Worm (Caenorhabditis elegans) whole organism, midembryonic: Measurements from ENCODE around the gene Y54G11A.7.

Experiments
- T22C8.4 ChIP-seq: fragments of 200-800 bp; sonication (Bioruptor generic); IDR thresholded peaks from 2 replicates; pipeline ENCODE4 v1.3.6; 2022; ENCODE audit warnings: missing genetic modification characterization, missing compliant biosample characterization
- cog-1 ChIP-seq: sonication (generic microtip); optimal IDR thresholded peaks from 2 replicates; lab custom pipeline; 2016; ENCODE audit warnings: missing genetic modification characterization, missing compliant biosample characterization
- flt-1 ChIP-seq: fragments of 200-800 bp; sonication (Bioruptor generic); IDR thresholded peaks from 2 replicates; pipeline ENCODE4 v1.3.6; 2022; ENCODE audit warnings: missing genetic modification characterization, missing compliant biosample characterization
- ztf-23 ChIP-seq: fragments of 200-800 bp; sonication (Bioruptor generic); IDR thresholded peaks from 2 replicates; pipeline ENCODE4 v1.3.6; 2022; ENCODE audit warnings: missing genetic modification reagents, missing genetic modification characterization, missing compliant biosample characterization

- TF ChIP-seq flt-1 (GFP tag; lab: Robert Waterston, UW) (peak; percentile 83), T22C8.4 (GFP tag; lab: Robert Waterston, UW) (no peak), ztf-23 (GFP tag; lab: Robert Waterston, UW) (peak; percentile 66), cog-1 (tag; lab: Kevin White, UChicago) (peak; percentile 66)
Observed at ce11 chrII:14251400-14251940, 45.6 kb upstream of the Y54G11A.7 start.
